Worm (Caenorhabditis elegans) whole organism, mixed stage, embryonic: ENCODE measurements around the gene blos-1.

Experiments
- M03D4.4 ChIP-seq: sonication (generic microtip); optimal IDR thresholded peaks from 2 replicates; lab custom pipeline; 2017; ENCODE audit warnings: mild to moderate bottlenecking, missing genetic modification characterization, missing compliant biosample characterization
- bed-3 ChIP-seq: fragments of 200-800 bp; sonication (Bioruptor generic); optimal IDR thresholded peaks from 3 replicates; lab custom pipeline; 2018; ENCODE audit warnings: mild to moderate bottlenecking, missing genetic modification characterization, moderate library complexity, missing compliant biosample characterization
- blmp-1 ChIP-seq: fragments of 150-350 bp; optimal IDR thresholded peaks from 2 replicates; lab custom pipeline; 2014; ENCODE audit warnings: missing biosample characterization, missing genetic modification characterization
- ceh-39 ChIP-seq: fragments of 150-350 bp; optimal IDR thresholded peaks from 2 replicates; lab custom pipeline; 2014; ENCODE audit warnings: missing biosample characterization, missing genetic modification characterization
- ceh-43 ChIP-seq: fragments of 200-800 bp; sonication (Bioruptor generic); optimal IDR thresholded peaks from 2 replicates; lab custom pipeline; 2018; ENCODE audit warnings: mild to moderate bottlenecking, missing genetic modification characterization, moderate library complexity, missing compliant biosample characterization
- ceh-83 ChIP-seq: fragments of 200-800 bp; sonication (Bioruptor generic); optimal IDR thresholded peaks from 2 replicates; lab custom pipeline; 2018; ENCODE audit warnings: mild to moderate bottlenecking, missing genetic modification characterization, missing compliant biosample characterization
- cnd-1 ChIP-seq: fragments of 200-800 bp; sonication (Bioruptor generic); optimal IDR thresholded peaks from 2 replicates; lab custom pipeline; 2018; ENCODE audit warnings: mild to moderate bottlenecking, missing genetic modification characterization, missing compliant biosample characterization
- drap-1 ChIP-seq: fragments of 200-800 bp; sonication (Bioruptor generic); optimal IDR thresholded peaks from 3 replicates; lab custom pipeline; 2018; ENCODE audit warnings: mild to moderate bottlenecking, missing genetic modification characterization, missing compliant biosample characterization
- elt-1 ChIP-seq: sonication (generic microtip); optimal IDR thresholded peaks from 2 replicates; lab custom pipeline; 2017; ENCODE audit warnings: missing genetic modification characterization, mild to moderate bottlenecking, missing compliant biosample characterization, antibody characterized with exemption, moderate library complexity, borderline replicate concordance; ENCODE audit not compliant: insufficient read depth
- elt-3 ChIP-seq: fragments of 150-350 bp; optimal IDR thresholded peaks from 2 replicates; lab custom pipeline; 2014; ENCODE audit warnings: missing biosample characterization, missing genetic modification characterization
- flh-1 ChIP-seq: fragments of 200-800 bp; sonication (Bioruptor generic); optimal IDR thresholded peaks from 2 replicates; lab custom pipeline; 2018; ENCODE audit warnings: mild to moderate bottlenecking, missing genetic modification characterization, moderate library complexity, missing compliant biosample characterization
- ham-2 ChIP-seq: fragments of 200-800 bp; sonication (Bioruptor generic); optimal IDR thresholded peaks from 2 replicates; lab custom pipeline; 2018; ENCODE audit warnings: mild to moderate bottlenecking, missing genetic modification characterization, missing compliant biosample characterization
- hlh-1 ChIP-seq: fragments of 150-350 bp; optimal IDR thresholded peaks from 2 replicates; lab custom pipeline; 2014; ENCODE audit warnings: missing biosample characterization, missing genetic modification reagents, missing genetic modification characterization
- lin-13 ChIP-seq: fragments of 150-350 bp; optimal IDR thresholded peaks from 2 replicates; lab custom pipeline; 2014; ENCODE audit warnings: missing biosample characterization, missing genetic modification characterization
- lin-32 ChIP-seq: fragments of 200-800 bp; sonication (Bioruptor generic); optimal IDR thresholded peaks from 2 replicates; lab custom pipeline; 2018; ENCODE audit warnings: mild to moderate bottlenecking, missing genetic modification characterization, missing compliant biosample characterization
- lsy-2 ChIP-seq: fragments of 150-350 bp; optimal IDR thresholded peaks from 2 replicates; lab custom pipeline; 2014; ENCODE audit warnings: missing biosample characterization, missing genetic modification characterization
- mab-5 ChIP-seq: fragments of 150-350 bp; optimal IDR thresholded peaks from 2 replicates; lab custom pipeline; 2014; ENCODE audit warnings: missing biosample characterization, missing genetic modification characterization
- mep-1 ChIP-seq: fragments of 150-350 bp; optimal IDR thresholded peaks from 2 replicates; lab custom pipeline; 2017; ENCODE audit warnings: missing biosample characterization, missing genetic modification reagents, missing genetic modification characterization, inconsistent platforms
- nhr-12 ChIP-seq: fragments of 150-350 bp; optimal IDR thresholded peaks from 2 replicates; lab custom pipeline; 2014; ENCODE audit warnings: missing biosample characterization, missing genetic modification characterization
- nhr-2 ChIP-seq: fragments of 150-350 bp; optimal IDR thresholded peaks from 2 replicates; lab custom pipeline; 2014; ENCODE audit warnings: missing biosample characterization, missing genetic modification characterization
- nhr-237 ChIP-seq: fragments of 150-350 bp; optimal IDR thresholded peaks from 2 replicates; lab custom pipeline; 2014; ENCODE audit warnings: missing biosample characterization, missing genetic modification characterization
- nhr-28 ChIP-seq: fragments of 150-350 bp; optimal IDR thresholded peaks from 2 replicates; lab custom pipeline; 2014; ENCODE audit warnings: missing biosample characterization, missing genetic modification characterization
- nhr-76 ChIP-seq: sonication (generic microtip); optimal IDR thresholded peaks from 2 replicates; lab custom pipeline; 2017; ENCODE audit warnings: missing biosample characterization, missing genetic modification characterization
- pha-4 ChIP-seq: fragments of 150-350 bp; optimal IDR thresholded peaks from 2 replicates; lab custom pipeline; 2018; ENCODE audit warnings: missing biosample characterization, missing genetic modification reagents, missing genetic modification characterization
- sem-2 ChIP-seq: fragments of 200-800 bp; sonication (Bioruptor generic); optimal IDR thresholded peaks from 2 replicates; lab custom pipeline; 2018; ENCODE audit warnings: mild to moderate bottlenecking, missing genetic modification characterization, missing compliant biosample characterization
- snpc-4 ChIP-seq: fragments of 150-350 bp; optimal IDR thresholded peaks from 2 replicates; lab custom pipeline; 2014; ENCODE audit warnings: missing biosample characterization, missing genetic modification characterization
- sptf-1 ChIP-seq: sonication (generic microtip); optimal IDR thresholded peaks from 2 replicates; lab custom pipeline; 2017; ENCODE audit warnings: mild to moderate bottlenecking, missing genetic modification characterization, moderate library complexity, missing compliant biosample characterization
- tbx-8 ChIP-seq: fragments of 200-800 bp; sonication (Bioruptor generic); optimal IDR thresholded peaks from 2 replicates; lab custom pipeline; 2018; ENCODE audit warnings: mild to moderate bottlenecking, missing genetic modification characterization, moderate library complexity, missing compliant biosample characterization
- unc-120 ChIP-seq: sonication (generic microtip); optimal IDR thresholded peaks from 2 replicates; lab custom pipeline; 2017; ENCODE audit warnings: missing genetic modification characterization, missing compliant biosample characterization; ENCODE audit not compliant: poor library complexity, severe bottlenecking
- unc-39 ChIP-seq: fragments of 150-350 bp; optimal IDR thresholded peaks from 2 replicates; lab custom pipeline; 2014; ENCODE audit warnings: missing biosample characterization, missing genetic modification characterization
- unc-62 ChIP-seq: fragments of 150-350 bp; optimal IDR thresholded peaks from 2 replicates; lab custom pipeline; 2014; ENCODE audit warnings: missing biosample characterization, missing genetic modification reagents, missing genetic modification characterization
- zip-8 ChIP-seq: fragments of 150-350 bp; optimal IDR thresholded peaks from 2 replicates; lab custom pipeline; 2014; ENCODE audit warnings: missing biosample characterization, missing genetic modification characterization
- ztf-11 ChIP-seq: fragments of 150-350 bp; optimal IDR thresholded peaks from 2 replicates; lab custom pipeline; 2014; ENCODE audit warnings: missing biosample characterization, missing genetic modification characterization

Gene blos-1

ce11 chrIII:10209703-10210102 lies 2.0 kb downstream of the blos-1 start, which contains the start of gene T20G5.9:
Gene T20G5.9, plus strand, starts transcription at chrIII:10209840.
- TF ChIP-seq pha-4 (tag; lab: Kevin White, UChicago) (no peak), unc-62 (GFP tag; lab: Kevin White, UChicago) (no peak), hlh-1 (tag; lab: Kevin White, UChicago) (no peak), nhr-237 (tag; lab: Kevin White, UChicago) (no peak), ceh-83 (GFP tag; lab: Kevin White, UChicago) (no peak), sem-2 (GFP tag; lab: Kevin White, UChicago) (no peak), lsy-2 (tag; lab: Kevin White, UChicago) (no peak), unc-39 (no peak), flh-1 (GFP tag; lab: Kevin White, UChicago) (no peak), sptf-1 (tag; lab: Kevin White, UChicago) (no peak), zip-8 (tag; lab: Kevin White, UChicago) (no peak), M03D4.4 (tag; lab: Kevin White, UChicago) (no peak), nhr-2 (no peak), unc-120 (tag; lab: Kevin White, UChicago) (no peak), lin-32 (GFP tag; lab: Kevin White, UChicago) (no peak), ztf-11 (tag; lab: Kevin White, UChicago) (no peak), lin-13 (no peak), ceh-43 (no peak)

ce11 chrIII:10206352-10206751 lies 5.4 kb downstream of the blos-1 start:
- TF ChIP-seq ham-2 (GFP tag; lab: Kevin White, UChicago) (no peak), ceh-83 (GFP tag; lab: Kevin White, UChicago) (no peak), zip-8 (tag; lab: Kevin White, UChicago) (no peak), ztf-11 (tag; lab: Kevin White, UChicago) (no peak), sem-2 (GFP tag; lab: Kevin White, UChicago) (no peak), mep-1 (tag; lab: Kevin White, UChicago) (no peak), elt-1 (no peak), pha-4 (tag; lab: Kevin White, UChicago) (no peak), cnd-1 (no peak), nhr-2 (no peak), drap-1 (GFP tag; lab: Kevin White, UChicago) (no peak)

ce11 chrIII:10202894-10203871 lies 8.6 kb downstream of the blos-1 start, which contains the start of gene chc-1:
Gene chc-1, plus strand, starts transcription at chrIII:10203821.
- TF ChIP-seq hlh-1 (tag; lab: Kevin White, UChicago) (peak; percentile 13), mab-5 (tag; lab: Kevin White, UChicago) (no peak), pha-4 (tag; lab: Kevin White, UChicago) (peak; percentile 27), nhr-76 (no peak), lin-13 (peak; percentile 2), ham-2 (GFP tag; lab: Kevin White, UChicago) (peak; percentile 52)

- no peak for TF ChIP-seq elt-3 (tag; lab: Kevin White, UChicago)
- TF ChIP-seq tbx-8 (GFP tag; lab: Kevin White, UChicago): no peak
- no peak for TF ChIP-seq M03D4.4 (tag; lab: Kevin White, UChicago)
- no peak for TF ChIP-seq bed-3 (GFP tag; lab: Kevin White, UChicago)
- TF ChIP-seq flh-1 (GFP tag; lab: Kevin White, UChicago): no peak
Observed at ce11 chrIII:10202391-10202790, 9.4 kb downstream of the blos-1 start.

ce11 chrIII:10201235-10201634 lies 10.5 kb downstream of the blos-1 start, which contains the start of the genes T20G5.13 and T20G5.12:
Gene T20G5.13, minus strand, starts transcription at chrIII:10201335.
Gene T20G5.12, plus strand, starts transcription at chrIII:10201604.
- TF ChIP-seq nhr-2: no peak
- no peak for TF ChIP-seq snpc-4
- no peak for TF ChIP-seq bed-3 (GFP tag; lab: Kevin White, UChicago)
- no peak for TF ChIP-seq drap-1 (GFP tag; lab: Kevin White, UChicago)
- TF ChIP-seq cnd-1: no peak
- TF ChIP-seq sem-2 (GFP tag; lab: Kevin White, UChicago): no peak
- TF ChIP-seq elt-3 (tag; lab: Kevin White, UChicago): no peak
- no peak for TF ChIP-seq nhr-12 (tag; lab: Kevin White, UChicago)
- no peak for TF ChIP-seq nhr-28 (tag; lab: Kevin White, UChicago)
- no peak for TF ChIP-seq lin-32 (GFP tag; lab: Kevin White, UChicago)
- no peak for TF ChIP-seq ceh-39 (tag; lab: Kevin White, UChicago)
- TF ChIP-seq nhr-76: no peak
- no peak for TF ChIP-seq ceh-43
- TF ChIP-seq unc-39: no peak
- TF ChIP-seq nhr-237 (tag; lab: Kevin White, UChicago): no peak
- TF ChIP-seq blmp-1 (tag; lab: Kevin White, UChicago): no peak
- TF ChIP-seq, all 35 proteins: peak for 0
